Fruit fly (Drosophila melanogaster): Measurements from ENCODE around the gene RhoGAP68F.

The RhoGAP68F gene

dm6 chr3L:12131918-12132317 is 6.8 kb upstream of the RhoGAP68F start, which contains the start of gene DEF8 (continued):
- TF ChIP-seq CG34224 (GFP tag; IDR thresholded peaks at IDR 0.05; ENCODE audit: partially characterized antibody) (no peak), danr (GFP tag; IDR thresholded peaks at IDR 0.05) (peak; percentile 26; the same call in 1 of the 2 replicates), ac (GFP tag; optimal IDR thresholded peaks at IDR 0.05) (peak; percentile 25), bcd (GFP tag; optimal IDR thresholded peaks at IDR 0.05) (peak; percentile 78), Stat92E (GFP tag; optimal IDR thresholded peaks at IDR 0.05) (no peak), CG16815 (GFP tag; optimal IDR thresholded peaks at IDR 0.05) (peak; percentile 65), CG17568 (GFP tag; optimal IDR thresholded peaks at IDR 0.05) (no peak), HHEX (GFP tag; optimal IDR thresholded peaks at IDR 0.05) (peak; percentile 79), Ets65A (GFP tag) (no peak), CG4854 (GFP tag; optimal IDR thresholded peaks at IDR 0.05) (no peak), pho (GFP tag; optimal IDR thresholded peaks at IDR 0.05) (peak; percentile 42), Drgx (GFP tag; IDR thresholded peaks at IDR 0.05) (peak; percentile 81), Sin3A (optimal IDR thresholded peaks at IDR 0.05) (peak; percentile 60), CG11723 (GFP tag; optimal IDR thresholded peaks at IDR 0.05) (peak; percentile 68), dati (GFP tag; IDR thresholded peaks at IDR 0.05) (peak; percentile 83), Fer2 (tag; optimal IDR thresholded peaks at IDR 0.05) (peak; percentile 59), CG30020 (tag; optimal IDR thresholded peaks at IDR 0.05) (peak; percentile 69), CG14050 (GFP tag; IDR thresholded peaks at IDR 0.05) (peak; percentile 77; the same call in 2 of the 3 replicates), Ssrp (tag; optimal IDR thresholded peaks at IDR 0.05) (peak; percentile 87), corto (GFP tag; optimal IDR thresholded peaks at IDR 0.05) (no peak), wor (GFP tag; IDR thresholded peaks at IDR 0.05) (peak; percentile 77), CG17912 (GFP tag; optimal IDR thresholded peaks at IDR 0.05) (peak; percentile 70), Side (GFP tag; optimal IDR thresholded peaks at IDR 0.05) (no peak), CG34422 (GFP tag; IDR thresholded peaks at IDR 0.05) (peak; percentile 86), CG15011 (GFP tag; optimal IDR thresholded peaks at IDR 0.05) (no peak), Dref (GFP tag; IDR thresholded peaks at IDR 0.05) (peak; percentile 55), CG6689 (GFP tag; IDR thresholded peaks at IDR 0.05) (peak; percentile 86), CG11456 (GFP tag; IDR thresholded peaks at IDR 0.05) (peak; percentile 78), HLH4C (GFP tag; IDR thresholded peaks at IDR 0.05; ENCODE audit: partially characterized antibody) (no peak), amos (GFP tag; IDR thresholded peaks at IDR 0.05; ENCODE audit: partially characterized antibody) (peak; percentile 48), tap (tag; optimal IDR thresholded peaks at IDR 0.05) (peak; percentile 90), CG43689 (GFP tag; IDR thresholded peaks at IDR 0.05) (peak; percentile 73), repo (GFP tag; optimal IDR thresholded peaks at IDR 0.05) (no peak), Sox100B (GFP tag; optimal IDR thresholded peaks at IDR 0.05) (peak; percentile 88), crol (GFP tag; IDR thresholded peaks at IDR 0.05) (no peak), Lim3 (GFP tag; IDR thresholded peaks at IDR 0.05) (peak; percentile 42; the same call in 1 of the 2 replicates), CG16779 (GFP tag; IDR thresholded peaks at IDR 0.05) (no peak), Nf-YB (GFP tag; optimal IDR thresholded peaks at IDR 0.05) (peak; percentile 74), CG14710 (tag; optimal IDR thresholded peaks at IDR 0.05) (peak; percentile 92), p53 (GFP tag; optimal IDR thresholded peaks at IDR 0.05) (no peak), trem (tag; optimal IDR thresholded peaks at IDR 0.05) (peak; percentile 84), Atf3 (GFP tag; optimal IDR thresholded peaks at IDR 0.05) (peak; percentile 46), CG15696 (tag; optimal IDR thresholded peaks at IDR 0.05) (peak; percentile 85), HmgZ (tag; optimal IDR thresholded peaks at IDR 0.05) (peak; percentile 81), CG18011 (GFP tag; optimal IDR thresholded peaks at IDR 0.05) (peak; percentile 43), CG18599 (GFP tag; optimal IDR thresholded peaks at IDR 0.05) (peak; percentile 83), Jarid2 (GFP tag; optimal IDR thresholded peaks at IDR 0.05) (peak; percentile 47), CG17328 (GFP tag; IDR thresholded peaks at IDR 0.05) (peak; percentile 93), CG14014 (GFP tag; IDR thresholded peaks at IDR 0.05) (peak; percentile 83), CG10979 (tag; optimal IDR thresholded peaks at IDR 0.05) (peak; percentile 92), dpn (GFP tag; optimal IDR thresholded peaks at IDR 0.05) (peak; percentile 33 to 88)

All from whole organism, embryonic.